Worm (Caenorhabditis elegans) whole organism, late embryonic: ENCODE data around the gene F26F4.8.
A peak's percentile ranks its signal among the peaks of the same experiment; 100 is the strongest.

ENCODE experiments used
- C38D4.7 ChIP-seq: fragments of 200-800 bp; sonication (Bioruptor generic); optimal IDR thresholded peaks from 2 replicates; lab custom pipeline; 2018; ENCODE audit warnings: mild to moderate bottlenecking, missing genetic modification characterization, moderate library complexity, missing compliant biosample characterization
- F13H6.1 ChIP-seq: sonication (generic microtip); optimal IDR thresholded peaks from 2 replicates; lab custom pipeline; 2016; ENCODE audit warnings: missing genetic modification characterization, missing compliant biosample characterization
- T23F11.4 ChIP-seq: fragments of 200-800 bp; sonication (Bioruptor generic); optimal IDR thresholded peaks from 2 replicates; lab custom pipeline; 2018; ENCODE audit warnings: mild to moderate bottlenecking, missing genetic modification characterization, missing compliant biosample characterization
- Y22D7AL.16 ChIP-seq: sonication (generic microtip); optimal IDR thresholded peaks from 2 replicates; lab custom pipeline; 2016; ENCODE audit warnings: missing genetic modification characterization, missing compliant biosample characterization
- ahr-1 ChIP-seq: sonication (generic microtip); optimal IDR thresholded peaks from 2 replicates; lab custom pipeline; 2016; ENCODE audit warnings: missing genetic modification characterization, missing compliant biosample characterization
- ceh-22 ChIP-seq: sonication (generic microtip); optimal IDR thresholded peaks from 2 replicates; lab custom pipeline; 2017; ENCODE audit warnings: missing biosample characterization, missing genetic modification characterization
- ceh-34 ChIP-seq: sonication (generic microtip); optimal IDR thresholded peaks from 2 replicates; lab custom pipeline; 2016; ENCODE audit warnings: mild to moderate bottlenecking, missing genetic modification characterization, missing compliant biosample characterization
- ceh-45 ChIP-seq: fragments of 200-800 bp; sonication (Bioruptor generic); IDR thresholded peaks from 2 replicates; pipeline ENCODE4 v1.3.6; 2022; ENCODE audit warnings: missing genetic modification reagents, missing genetic modification characterization, missing compliant biosample characterization
- ceh-48 ChIP-seq: sonication (generic microtip); optimal IDR thresholded peaks from 2 replicates; lab custom pipeline; 2016; ENCODE audit warnings: missing genetic modification characterization, inconsistent platforms, missing compliant biosample characterization
- ceh-6 ChIP-seq: fragments of 200-800 bp; sonication (Bioruptor generic); optimal IDR thresholded peaks from 2 replicates; lab custom pipeline; 2018; ENCODE audit warnings: mild to moderate bottlenecking, missing genetic modification characterization, missing compliant biosample characterization
- ceh-9 ChIP-seq: sonication (generic microtip); optimal IDR thresholded peaks from 2 replicates; lab custom pipeline; 2016; ENCODE audit warnings: mild to moderate bottlenecking, missing genetic modification characterization, inconsistent platforms, missing compliant biosample characterization
- che-1 ChIP-seq: sonication (generic microtip); optimal IDR thresholded peaks from 2 replicates; lab custom pipeline; 2016; ENCODE audit warnings: mild to moderate bottlenecking, missing genetic modification characterization, missing compliant biosample characterization
- dve-1 ChIP-seq: sonication (generic microtip); optimal IDR thresholded peaks from 2 replicates; lab custom pipeline; 2017; ENCODE audit warnings: antibody characterized with exemption, mild to moderate bottlenecking, missing genetic modification characterization, missing compliant biosample characterization
- elt-2 ChIP-seq: sonication (generic microtip); optimal IDR thresholded peaks from 2 replicates; lab custom pipeline; 2016; ENCODE audit warnings: missing genetic modification reagents, missing genetic modification characterization, missing compliant biosample characterization
- elt-4 ChIP-seq: sonication (generic microtip); optimal IDR thresholded peaks from 2 replicates; lab custom pipeline; 2016; ENCODE audit warnings: missing genetic modification characterization, missing compliant biosample characterization
- ets-4 ChIP-seq: sonication (generic microtip); optimal IDR thresholded peaks from 2 replicates; lab custom pipeline; 2016; ENCODE audit warnings: missing genetic modification characterization, missing compliant biosample characterization
- eyg-1 ChIP-seq: sonication (generic microtip); optimal IDR thresholded peaks from 2 replicates; lab custom pipeline; 2016; ENCODE audit warnings: missing genotype, missing genetic modification characterization, missing compliant biosample characterization
- fkh-10 ChIP-seq: fragments of 150-350 bp; optimal IDR thresholded peaks from 2 replicates; lab custom pipeline; 2014; ENCODE audit warnings: missing biosample characterization, missing genetic modification reagents, missing genetic modification characterization
- gmeb-2 ChIP-seq: sonication (generic microtip); optimal IDR thresholded peaks from 2 replicates; lab custom pipeline; 2016; ENCODE audit warnings: missing genetic modification characterization, inconsistent platforms, missing compliant biosample characterization
- hlh-13 ChIP-seq: fragments of 200-800 bp; sonication (Bioruptor generic); optimal IDR thresholded peaks from 2 replicates; lab custom pipeline; 2018; ENCODE audit warnings: mild to moderate bottlenecking, missing genetic modification characterization, missing compliant biosample characterization
- hlh-15 ChIP-seq: sonication (generic microtip); optimal IDR thresholded peaks from 2 replicates; lab custom pipeline; 2016; ENCODE audit warnings: missing genetic modification characterization, missing compliant biosample characterization
- lim-6 ChIP-seq: sonication (generic microtip); optimal IDR thresholded peaks from 2 replicates; lab custom pipeline; 2016; ENCODE audit warnings: missing genetic modification characterization, missing compliant biosample characterization
- madf-2 ChIP-seq: sonication (generic microtip); optimal IDR thresholded peaks from 2 replicates; lab custom pipeline; 2017; ENCODE audit warnings: missing genetic modification characterization, missing compliant biosample characterization
- mec-3 ChIP-seq: sonication (generic microtip); optimal IDR thresholded peaks from 2 replicates; lab custom pipeline; 2016; ENCODE audit warnings: borderline replicate concordance, missing genetic modification characterization, missing compliant biosample characterization
- odd-2 ChIP-seq: sonication (generic microtip); optimal IDR thresholded peaks from 2 replicates; lab custom pipeline; 2017; ENCODE audit warnings: antibody characterized with exemption, mild to moderate bottlenecking, missing genetic modification characterization, missing compliant biosample characterization
- pat-9 ChIP-seq: fragments of 200-800 bp; sonication (Bioruptor generic); optimal IDR thresholded peaks from 2 replicates; lab custom pipeline; 2018; ENCODE audit warnings: mild to moderate bottlenecking, missing genetic modification characterization, moderate library complexity, missing compliant biosample characterization
- pax-1 ChIP-seq: fragments of 150-350 bp; optimal IDR thresholded peaks from 2 replicates; lab custom pipeline; 2014; ENCODE audit warnings: missing biosample characterization, missing genetic modification characterization
- pha-2 ChIP-seq: sonication (generic microtip); optimal IDR thresholded peaks from 2 replicates; lab custom pipeline; 2017; ENCODE audit warnings: mild to moderate bottlenecking, missing genetic modification characterization, missing compliant biosample characterization
- pqm-1 ChIP-seq: sonication (generic microtip); optimal IDR thresholded peaks from 2 replicates; lab custom pipeline; 2016; ENCODE audit warnings: missing genetic modification characterization, missing compliant biosample characterization
- pros-1 ChIP-seq: fragments of 150-350 bp; optimal IDR thresholded peaks from 2 replicates; lab custom pipeline; 2014; ENCODE audit warnings: missing biosample characterization, missing genetic modification reagents, missing genetic modification characterization
- syd-9 ChIP-seq: sonication (generic microtip); optimal IDR thresholded peaks from 2 replicates; lab custom pipeline; 2016; ENCODE audit warnings: mild to moderate bottlenecking, missing genetic modification characterization, moderate library complexity, missing compliant biosample characterization
- tbx-2 ChIP-seq: sonication (generic microtip); optimal IDR thresholded peaks from 2 replicates; lab custom pipeline; 2016; ENCODE audit warnings: missing genetic modification characterization, missing compliant biosample characterization
- ttx-3 ChIP-seq: sonication (generic microtip); optimal IDR thresholded peaks from 2 replicates; lab custom pipeline; 2016; ENCODE audit warnings: missing genetic modification reagents, missing genetic modification characterization, missing compliant biosample characterization
- unc-42 ChIP-seq: sonication (generic microtip); optimal IDR thresholded peaks from 2 replicates; lab custom pipeline; 2016; ENCODE audit warnings: missing genotype, missing genetic modification characterization, missing compliant biosample characterization
- unc-55 ChIP-seq: sonication (generic microtip); optimal IDR thresholded peaks from 2 replicates; lab custom pipeline; 2017; ENCODE audit warnings: missing biosample characterization, missing genetic modification reagents, missing genetic modification characterization
- zip-5 ChIP-seq: sonication (generic microtip); optimal IDR thresholded peaks from 2 replicates; lab custom pipeline; 2016; ENCODE audit warnings: missing genetic modification characterization, missing compliant biosample characterization

F26F4.8 gene

DNA sequence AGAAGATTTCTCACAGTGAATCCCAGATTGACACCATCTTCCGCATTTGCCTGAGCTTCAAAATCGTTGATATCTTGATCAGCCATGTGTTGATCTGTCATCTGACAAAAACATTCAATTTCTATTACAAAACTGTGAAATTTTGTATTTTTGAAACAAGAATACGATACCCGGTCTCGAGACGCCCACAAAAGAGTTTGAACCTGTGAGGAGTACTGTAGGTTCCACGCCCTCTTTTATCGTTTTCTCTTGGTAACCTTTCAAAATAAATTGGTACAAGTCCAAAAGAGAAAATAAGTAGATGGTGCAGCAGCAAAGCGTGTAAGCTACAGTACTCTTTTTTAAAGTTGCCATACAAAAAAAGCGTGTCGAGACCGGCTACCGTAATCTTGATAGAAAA is 4.7 kb upstream of the F26F4.8 start, which contains the start of gene F26F4.12:
F26F4.12 (minus strand) TSS at position 101 of the 400 bp plus-strand sequence.
- TF ChIP-seq dve-1 = no peak
- no peak for TF ChIP-seq tbx-2 (tag; lab: Kevin White, UChicago)
- TF ChIP-seq unc-55 (GFP tag; lab: Kevin White, UChicago) = no peak
- TF ChIP-seq C38D4.7 (GFP tag; lab: Kevin White, UChicago) = no peak
- TF ChIP-seq mec-3 = no peak
- no peak for TF ChIP-seq pax-1
- TF ChIP-seq odd-2 = no peak
- TF ChIP-seq syd-9 = no peak
- no peak for TF ChIP-seq T23F11.4 (GFP tag; lab: Kevin White, UChicago)
- TF ChIP-seq unc-42 (tag; lab: Kevin White, UChicago) = no peak
- TF ChIP-seq pha-2 (tag; lab: Kevin White, UChicago) = no peak

DNA sequence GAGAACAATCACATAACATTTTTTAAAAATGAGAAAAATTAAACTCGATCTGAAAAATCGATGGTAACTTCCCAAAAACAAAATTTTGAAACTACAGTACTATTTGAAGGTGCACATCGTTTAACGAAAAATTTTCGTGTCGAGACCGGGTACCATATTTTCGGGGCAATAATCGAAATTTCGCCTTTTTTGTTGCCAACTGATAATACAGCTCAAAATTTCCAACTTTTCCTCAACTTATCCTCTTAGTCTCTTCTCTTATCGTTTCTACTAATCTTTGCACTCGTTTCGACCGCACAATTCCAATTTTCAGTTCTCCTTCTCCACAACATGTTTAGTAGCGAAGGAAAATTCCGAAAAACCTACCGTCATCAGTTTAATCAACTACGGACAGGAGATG is 1.6 kb upstream of the F26F4.8 start, which contains the start of gene rom-1:
rom-1 (plus strand) TSS at position 301 of the 400 bp plus-strand sequence.
- TF ChIP-seq tbx-2 (tag; lab: Kevin White, UChicago) (no peak), lim-6 (tag; lab: Kevin White, UChicago) (no peak), mec-3 (no peak), zip-5 (no peak), hlh-13 (no peak), ceh-48 (tag; lab: Kevin White, UChicago) (no peak), gmeb-2 (tag; lab: Kevin White, UChicago) (no peak), Y22D7AL.16 (no peak), unc-42 (tag; lab: Kevin White, UChicago) (no peak), ceh-6 (GFP tag; lab: Kevin White, UChicago) (no peak), ceh-9 (no peak), pqm-1 (tag; lab: Kevin White, UChicago) (no peak), fkh-10 (GFP tag; lab: Kevin White, UChicago) (no peak)

DNA sequence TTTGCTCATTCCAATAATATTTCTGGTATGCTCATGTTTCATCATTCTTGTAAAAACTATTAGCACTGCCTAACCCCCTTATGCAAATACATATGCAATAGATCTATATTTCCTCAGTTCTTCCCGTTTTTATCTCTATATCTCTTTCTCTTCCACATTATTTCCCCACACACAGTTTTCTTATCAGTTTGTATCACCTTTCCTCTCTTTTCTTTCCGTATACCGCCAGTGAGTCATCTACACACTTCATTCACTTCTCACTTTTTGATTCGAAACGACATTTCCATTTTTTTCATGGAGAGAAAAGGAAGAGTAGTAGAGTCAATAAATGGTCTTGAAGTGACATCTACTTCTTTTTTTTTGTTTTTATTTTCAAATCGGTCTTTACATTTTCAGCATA is 1.1 kb upstream of the F26F4.8 start:
- no peak for TF ChIP-seq zip-5
- TF ChIP-seq elt-2 (tag; lab: Kevin White, UChicago) = peak; percentile 43

DNA sequence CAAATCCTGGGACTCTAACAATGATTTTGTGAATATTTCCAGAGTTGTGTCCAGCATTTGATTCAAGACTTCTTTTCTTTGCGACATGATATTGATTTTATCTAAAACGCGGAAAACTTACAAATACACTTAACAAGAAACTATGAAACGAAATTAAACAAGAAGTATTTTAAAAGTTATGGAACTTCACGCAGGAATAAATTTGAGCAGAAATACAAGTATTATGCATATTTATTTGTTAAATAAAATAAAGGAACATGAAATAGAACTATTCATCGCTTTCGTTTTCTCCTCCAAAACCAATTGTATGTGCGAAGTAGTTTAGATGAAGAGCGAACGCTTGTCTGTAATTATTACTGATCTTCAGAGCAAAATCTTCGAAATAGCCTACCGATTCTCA is 1.5 kb downstream of the F26F4.8 start, which contains the start of gene kbp-2:
kbp-2 (minus strand) TSS at position 101 of the 400 bp plus-strand sequence.
- TF ChIP-seq T23F11.4 (GFP tag; lab: Kevin White, UChicago) (no peak), ahr-1 (tag; lab: Kevin White, UChicago) (no peak), che-1 (no peak), eyg-1 (tag; lab: Kevin White, UChicago) (no peak), odd-2 (no peak), hlh-15 (tag; lab: Kevin White, UChicago) (no peak), hlh-13 (no peak), pros-1 (tag; lab: Kevin White, UChicago) (no peak), ceh-9 (no peak), tbx-2 (tag; lab: Kevin White, UChicago) (no peak), elt-4 (tag; lab: Kevin White, UChicago) (no peak), ceh-45 (GFP tag; lab: Robert Waterston, UW) (no peak), ceh-34 (tag; lab: Kevin White, UChicago) (no peak), pax-1 (no peak), ceh-22 (tag; lab: Kevin White, UChicago) (no peak), F13H6.1 (tag; lab: Kevin White, UChicago) (no peak)

DNA sequence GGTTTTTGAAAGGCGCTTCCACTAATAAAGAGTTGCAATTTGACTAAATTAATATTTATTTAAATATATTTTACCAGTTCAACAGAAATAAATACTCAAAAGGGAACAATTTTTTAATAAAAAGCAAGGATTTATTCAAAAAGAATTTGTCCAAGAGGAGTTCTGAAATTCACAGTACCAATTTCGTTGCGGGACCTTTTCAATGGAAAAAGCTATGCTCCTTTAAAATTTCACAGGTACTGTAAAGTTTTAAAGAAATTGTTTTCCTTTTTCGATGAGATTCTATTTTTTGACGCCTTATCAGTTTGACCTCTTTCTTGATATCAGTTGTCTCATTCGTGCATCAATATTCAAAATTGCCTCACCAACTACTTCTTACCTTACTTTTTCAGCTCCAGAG is 5.0 kb downstream of the F26F4.8 start, which contains the start of gene tag-340:
tag-340 (plus strand) TSS at position 249 of the 400 bp plus-strand sequence.
- TF ChIP-seq hlh-13 = no peak
- no peak for TF ChIP-seq pat-9
- no peak for TF ChIP-seq eyg-1 (tag; lab: Kevin White, UChicago)
- TF ChIP-seq unc-55 (GFP tag; lab: Kevin White, UChicago) = no peak
- no peak for TF ChIP-seq odd-2
- TF ChIP-seq ets-4 (tag; lab: Kevin White, UChicago) = no peak
- no peak for TF ChIP-seq ttx-3 (tag; lab: Kevin White, UChicago)
- TF ChIP-seq lim-6 (tag; lab: Kevin White, UChicago) = no peak
- TF ChIP-seq madf-2 (tag; lab: Kevin White, UChicago) = no peak
- TF ChIP-seq, all 69 proteins: peak for 0
